Worm (Caenorhabditis elegans) whole organism, L4 larva: ENCODE results near the gene T24G10.2.

Source experiments
- F10B5.3 ChIP-seq: sonication (generic microtip); optimal IDR thresholded peaks from 2 replicates; lab custom pipeline; 2016; ENCODE audit warnings: mild to moderate bottlenecking, missing genetic modification characterization, missing compliant biosample characterization
- F44E2.7 ChIP-seq: fragments of 200-800 bp; sonication (Bioruptor generic); IDR thresholded peaks from 2 replicates; pipeline ENCODE4 v2.1.2; 2022; ENCODE audit warnings: missing genetic modification characterization, missing compliant biosample characterization
- F49E8.2 ChIP-seq: sonication (generic microtip); optimal IDR thresholded peaks from 2 replicates; lab custom pipeline; 2016; ENCODE audit warnings: missing compliant biosample characterization, mild to moderate bottlenecking, missing genetic modification characterization, borderline replicate concordance
- R02D3.7 ChIP-seq: fragments of 150-350 bp; sonication (generic microtip); optimal IDR thresholded peaks from 3 replicates; lab custom pipeline; 2014; ENCODE audit warnings: missing biosample characterization, missing genetic modification characterization
- T20F7.1 ChIP-seq: fragments of 200-800 bp; sonication (Bioruptor generic); optimal IDR thresholded peaks from 2 replicates; lab custom pipeline; 2018; ENCODE audit warnings: mild to moderate bottlenecking, missing genetic modification characterization, missing compliant biosample characterization
- Y105C5A.15 ChIP-seq: fragments of 200-800 bp; sonication (Bioruptor generic); IDR thresholded peaks from 2 replicates; pipeline ENCODE4 v1.3.6; 2022; ENCODE audit warnings: missing genetic modification characterization, missing compliant biosample characterization
- Y75B8A.6 ChIP-seq: fragments of 200-800 bp; sonication (Bioruptor generic); IDR thresholded peaks from 2 replicates; pipeline ENCODE4 v1.3.6; 2022; ENCODE audit warnings: missing genetic modification reagents, missing genetic modification characterization, missing compliant biosample characterization
- aly-2 ChIP-seq: sonication (generic microtip); optimal IDR thresholded peaks from 2 replicates; lab custom pipeline; 2018; ENCODE audit warnings: missing biosample characterization, missing genetic modification characterization
- ama-1 ChIP-seq: fragments of 150-350 bp; optimal IDR thresholded peaks from 2 replicates; lab custom pipeline; 2014; ENCODE audit warnings: inconsistent platforms, mixed read lengths
- arid-1 ChIP-seq: fragments of 200-800 bp; sonication (Bioruptor generic); conservative IDR thresholded peaks from 2 replicates; pipeline ENCODE4 v1.3.6; 2022; ENCODE audit warnings: missing genetic modification reagents, missing genetic modification characterization, missing compliant biosample characterization
- attf-4 ChIP-seq: sonication (generic microtip); optimal IDR thresholded peaks from 3 replicates; lab custom pipeline; 2017; ENCODE audit warnings: missing biosample characterization, missing genetic modification characterization
- ceh-32 ChIP-seq: sonication (generic microtip); optimal IDR thresholded peaks from 2 replicates; lab custom pipeline; 2016; ENCODE audit warnings: mild to moderate bottlenecking, missing genetic modification characterization, missing compliant biosample characterization; ENCODE audit not compliant: poor library complexity
- ceh-44 ChIP-seq: fragments of 200-800 bp; sonication (Bioruptor generic); IDR thresholded peaks from 2 replicates; pipeline ENCODE4 v1.3.6; 2022; ENCODE audit warnings: missing genetic modification reagents, missing genetic modification characterization, missing compliant biosample characterization
- ceh-62 ChIP-seq: sonication (generic microtip); optimal IDR thresholded peaks from 2 replicates; lab custom pipeline; 2017; ENCODE audit warnings: missing biosample characterization, missing genetic modification characterization
- ces-1 ChIP-seq: fragments of 150-350 bp; sonication (generic microtip); optimal IDR thresholded peaks from 4 replicates; lab custom pipeline; 2014; ENCODE audit warnings: missing biosample characterization, missing genetic modification reagents, missing genetic modification characterization
- cey-2 ChIP-seq: sonication (generic microtip); optimal IDR thresholded peaks from 3 replicates; lab custom pipeline; 2017; ENCODE audit warnings: missing genetic modification characterization, mild to moderate bottlenecking, missing compliant biosample characterization, antibody characterized with exemption, borderline replicate concordance; ENCODE audit not compliant: insufficient read depth
- ctbp-1 ChIP-seq: fragments of 200-800 bp; sonication (Bioruptor generic); IDR thresholded peaks from 2 replicates; pipeline ENCODE4 v1.3.6; 2022; ENCODE audit warnings: missing genetic modification reagents, missing genetic modification characterization, missing compliant biosample characterization
- daf-16 ChIP-seq, 3 experiments: sonication (generic microtip); optimal IDR thresholded peaks; 2 replicates each; lab custom pipeline; 2016 to 2017; ENCODE audit warnings: missing genetic modification characterization in 3 of 3, missing genetic modification reagents in 3 of 3, mild to moderate bottlenecking in 2 of 3, missing compliant biosample characterization in 2 of 3, missing biosample characterization in 1 of 3, moderate library complexity in 1 of 3
- daf-19 ChIP-seq: fragments of 200-800 bp; sonication (Bioruptor generic); conservative IDR thresholded peaks from 2 replicates; pipeline ENCODE4 v1.3.6; 2022; ENCODE audit warnings: missing genetic modification characterization, missing compliant biosample characterization
- daf-8 ChIP-seq: fragments of 200-800 bp; sonication (Bioruptor generic); IDR thresholded peaks from 2 replicates; pipeline ENCODE4 v1.3.6; 2022; ENCODE audit warnings: missing genetic modification characterization, missing compliant biosample characterization
- dmd-6 ChIP-seq: fragments of 200-800 bp; sonication (Bioruptor generic); IDR thresholded peaks from 2 replicates; pipeline ENCODE4 v1.3.6; 2022; ENCODE audit warnings: missing genetic modification reagents, missing genetic modification characterization, missing compliant biosample characterization
- dmd-9 ChIP-seq: fragments of 200-800 bp; sonication (Bioruptor generic); IDR thresholded peaks from 2 replicates; pipeline ENCODE4 v1.3.6; 2022; ENCODE audit warnings: missing genetic modification reagents, missing genetic modification characterization, missing compliant biosample characterization
- duxl-1 ChIP-seq: sonication (generic microtip); optimal IDR thresholded peaks from 2 replicates; lab custom pipeline; 2016; ENCODE audit warnings: mild to moderate bottlenecking, missing genetic modification characterization, moderate library complexity, missing compliant biosample characterization; ENCODE audit not compliant: poor library complexity
- egl-27 ChIP-seq: sonication (generic microtip); optimal IDR thresholded peaks from 3 replicates; lab custom pipeline; 2017; ENCODE audit warnings: missing biosample characterization, missing genetic modification reagents, missing genetic modification characterization
- hlh-11 ChIP-seq: fragments of 200-800 bp; sonication (Bioruptor generic); optimal IDR thresholded peaks from 2 replicates; lab custom pipeline; 2018; ENCODE audit warnings: mild to moderate bottlenecking, missing genetic modification characterization, missing compliant biosample characterization
- hmg-1.1 ChIP-seq: fragments of 200-800 bp; sonication (Bioruptor generic); IDR thresholded peaks from 2 replicates; pipeline ENCODE4 v1.3.6; 2022; ENCODE audit warnings: missing genetic modification reagents, missing genetic modification characterization, missing compliant biosample characterization
- lin-1 ChIP-seq: fragments of 200-800 bp; sonication (Bioruptor generic); IDR thresholded peaks from 2 replicates; pipeline ENCODE4 v1.3.6; 2022; ENCODE audit warnings: missing genetic modification reagents, missing genetic modification characterization, missing compliant biosample characterization
- lin-38 ChIP-seq: fragments of 200-800 bp; sonication (Bioruptor generic); IDR thresholded peaks from 2 replicates; pipeline ENCODE4 v1.3.6; 2022; ENCODE audit warnings: missing genetic modification reagents, missing genetic modification characterization, missing compliant biosample characterization
- madf-5 ChIP-seq, 2 experiments: fragments of 200-800 bp; sonication (Bioruptor generic); IDR thresholded peaks; 2 replicates each; pipeline ENCODE4 v1.3.6; 2022; ENCODE audit warnings: missing compliant biosample characterization in 2 of 2, missing genetic modification characterization in 2 of 2
- madf-9 ChIP-seq: fragments of 200-800 bp; sonication (Bioruptor generic); conservative IDR thresholded peaks from 2 replicates; pipeline ENCODE4 v1.3.6; 2022; ENCODE audit warnings: missing genetic modification reagents, missing genetic modification characterization, missing compliant biosample characterization
- mep-1 ChIP-seq: fragments of 150-350 bp; sonication (generic microtip); optimal IDR thresholded peaks from 3 replicates; lab custom pipeline; 2014; ENCODE audit warnings: missing biosample characterization, missing genetic modification characterization
- nhr-10 ChIP-seq: fragments of 150-350 bp; optimal IDR thresholded peaks from 2 replicates; lab custom pipeline; 2014; ENCODE audit warnings: missing biosample characterization, missing genetic modification characterization
- nhr-11 ChIP-seq: fragments of 150-350 bp; optimal IDR thresholded peaks from 2 replicates; lab custom pipeline; 2014; ENCODE audit warnings: missing biosample characterization, missing genetic modification characterization
- nhr-111 ChIP-seq: fragments of 200-800 bp; sonication (Bioruptor generic); optimal IDR thresholded peaks from 2 replicates; lab custom pipeline; 2018; ENCODE audit warnings: mild to moderate bottlenecking, missing genetic modification characterization, missing compliant biosample characterization
- nhr-237 ChIP-seq: sonication (generic microtip); optimal IDR thresholded peaks from 2 replicates; lab custom pipeline; 2017; ENCODE audit warnings: missing biosample characterization, missing genetic modification characterization
- nhr-25 ChIP-seq: sonication (generic microtip); optimal IDR thresholded peaks from 2 replicates; lab custom pipeline; 2017; ENCODE audit warnings: missing genetic modification characterization, mild to moderate bottlenecking, missing compliant biosample characterization, antibody characterized with exemption, moderate library complexity, borderline replicate concordance; ENCODE audit not compliant: insufficient read depth
- nhr-41 ChIP-seq: fragments of 200-800 bp; sonication (Bioruptor generic); IDR thresholded peaks from 2 replicates; pipeline ENCODE4 v1.3.6; 2022; ENCODE audit warnings: missing genetic modification reagents, missing genetic modification characterization, missing compliant biosample characterization
- nhr-42 ChIP-seq: fragments of 200-800 bp; sonication (Bioruptor generic); IDR thresholded peaks from 2 replicates; pipeline ENCODE4 v1.3.6; 2022; ENCODE audit warnings: missing genetic modification characterization, missing compliant biosample characterization
- nhr-48 ChIP-seq: sonication (generic microtip); optimal IDR thresholded peaks from 2 replicates; lab custom pipeline; 2016; ENCODE audit warnings: mild to moderate bottlenecking, missing genetic modification characterization, missing compliant biosample characterization
- nhr-77 ChIP-seq: fragments of 150-350 bp; optimal IDR thresholded peaks from 2 replicates; lab custom pipeline; 2014; ENCODE audit warnings: missing biosample characterization, missing genetic modification characterization
- pha-4 ChIP-seq, 2 experiments: fragments of 150-350 bp in 1 of 2; fragments of 200-800 bp in 1 of 2; sonication (Bioruptor generic) in 1 of 2; IDR thresholded peaks in 1 of 2; optimal IDR thresholded peaks in 1 of 2; 2 replicates each; pipeline versions ENCODE4 v1.3.6 to Lab custom; 2014 to 2022; ENCODE audit warnings: missing genetic modification characterization in 2 of 2, missing genetic modification reagents in 2 of 2, missing biosample characterization in 1 of 2, missing compliant biosample characterization in 1 of 2
- php-3 ChIP-seq: fragments of 200-800 bp; sonication (Bioruptor generic); IDR thresholded peaks from 2 replicates; pipeline ENCODE4 v1.3.6; 2022; ENCODE audit warnings: missing genetic modification reagents, missing genetic modification characterization, missing compliant biosample characterization
- pqm-1 ChIP-seq: sonication (generic microtip); optimal IDR thresholded peaks from 2 replicates; lab custom pipeline; 2017; ENCODE audit warnings: missing biosample characterization, missing genetic modification characterization
- saeg-2 ChIP-seq: fragments of 200-800 bp; sonication (Bioruptor generic); IDR thresholded peaks from 2 replicates; pipeline ENCODE4 v1.3.6; 2022; ENCODE audit warnings: missing genetic modification reagents, missing genetic modification characterization, missing compliant biosample characterization
- spr-3 ChIP-seq: fragments of 200-800 bp; sonication (Bioruptor generic); optimal IDR thresholded peaks from 2 replicates; lab custom pipeline; 2018; ENCODE audit warnings: mild to moderate bottlenecking, missing genetic modification characterization, missing compliant biosample characterization
- tra-1 ChIP-seq: fragments of 200-800 bp; sonication (Bioruptor generic); IDR thresholded peaks from 2 replicates; pipeline ENCODE4 v1.3.6; 2022; ENCODE audit warnings: missing genetic modification reagents, missing genetic modification characterization, missing compliant biosample characterization
- zfp-2 ChIP-seq: sonication (generic microtip); optimal IDR thresholded peaks from 2 replicates; lab custom pipeline; 2016; ENCODE audit warnings: mild to moderate bottlenecking, missing genetic modification characterization, missing compliant biosample characterization
- zfp-3 ChIP-seq: fragments of 200-800 bp; sonication (Bioruptor generic); conservative IDR thresholded peaks from 2 replicates; pipeline ENCODE4 v1.3.6; 2022; ENCODE audit warnings: missing genetic modification reagents, missing genetic modification characterization, missing compliant biosample characterization
- ztf-11 ChIP-seq: fragments of 150-350 bp; optimal IDR thresholded peaks from 2 replicates; lab custom pipeline; 2014; ENCODE audit warnings: missing biosample characterization, missing genetic modification characterization
- ztf-7 ChIP-seq: fragments of 150-350 bp; optimal IDR thresholded peaks from 2 replicates; lab custom pipeline; 2014; ENCODE audit warnings: missing biosample characterization, missing genetic modification characterization

Gene T24G10.2

DNA sequence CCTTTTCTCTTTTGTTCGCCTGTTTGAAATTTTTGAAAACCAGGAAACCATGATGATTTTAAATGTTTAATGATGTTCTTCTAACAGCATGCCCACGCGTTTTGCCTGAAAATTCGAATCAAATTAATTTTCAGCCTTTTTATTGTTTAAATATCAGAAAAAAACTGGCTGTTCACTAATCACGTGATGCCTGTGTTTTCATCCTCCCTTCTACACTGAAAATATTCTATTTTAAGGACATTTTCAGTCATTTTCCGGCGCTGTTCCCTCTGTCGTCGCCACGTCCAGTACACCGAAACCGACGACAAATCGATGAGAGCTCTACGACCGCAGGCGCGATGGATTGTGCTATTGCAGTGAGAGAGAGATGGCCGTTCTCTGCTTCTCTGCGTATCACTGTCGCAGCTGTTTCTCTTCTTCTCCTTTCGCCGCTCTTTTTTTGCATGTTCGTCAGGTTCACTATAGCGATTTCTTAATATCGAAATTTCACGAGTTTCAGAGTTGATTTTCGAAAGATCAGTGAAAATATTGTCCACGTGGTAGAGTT is 7.3 kb upstream of the T24G10.2 start, which contains the start of gene F48E8.8 (continued):
- TF ChIP-seq lin-1 (no peak), lin-38 (GFP tag; lab: Robert Waterston, UW) (peak; percentile 73), daf-8 (GFP tag; lab: Robert Waterston, UW) (no peak), nhr-42 (GFP tag; lab: Robert Waterston, UW) (no peak), F44E2.7 (no peak), Y75B8A.6 (GFP tag; lab: Robert Waterston, UW) (no peak), nhr-25 (no peak), pha-4 (GFP tag; IDR thresholded peaks at IDR 0.05; lab: Robert Waterston, UW) (no peak), pha-4 (tag; optimal IDR thresholded peaks at IDR 0.05; lab: Kevin White, UChicago) (no peak), dmd-9 (GFP tag; lab: Robert Waterston, UW) (no peak), hmg-1.1 (GFP tag; lab: Robert Waterston, UW) (peak; percentile 80), attf-4 (no peak), nhr-237 (tag; lab: Kevin White, UChicago) (no peak), ceh-32 (tag; lab: Kevin White, UChicago) (no peak), F10B5.3 (no peak), ztf-11 (tag; lab: Kevin White, UChicago) (no peak), spr-3 (GFP tag; lab: Kevin White, UChicago) (no peak), mep-1 (peak; percentile 34), F49E8.2 (tag; lab: Kevin White, UChicago) (no peak), daf-16 (GFP tag; optimal IDR thresholded peaks at IDR 0.05; lab: Kevin White, UChicago) (peak in 1 of 2 experiments; percentile 21), daf-16 (tag; optimal IDR thresholded peaks at IDR 0.05; lab: Kevin White, UChicago) (peak; percentile 12), madf-9 (GFP tag; lab: Robert Waterston, UW) (no peak), R02D3.7 (tag; lab: Kevin White, UChicago) (no peak), Y105C5A.15 (GFP tag; lab: Robert Waterston, UW) (no peak), daf-19 (GFP tag; lab: Robert Waterston, UW) (no peak), arid-1 (GFP tag; lab: Robert Waterston, UW) (no peak), dmd-6 (GFP tag; lab: Robert Waterston, UW) (peak; percentile 51), duxl-1 (tag; lab: Kevin White, UChicago) (no peak), zfp-3 (GFP tag; lab: Robert Waterston, UW) (no peak), hlh-11 (tag; lab: Kevin White, UChicago) (peak; percentile 93), aly-2 (tag; lab: Kevin White, UChicago) (no peak), ces-1 (GFP tag; lab: Kevin White, UChicago) (no peak), ama-1 (no peak), tra-1 (GFP tag; lab: Robert Waterston, UW) (no peak), nhr-77 (tag; lab: Kevin White, UChicago) (no peak), saeg-2 (GFP tag; lab: Robert Waterston, UW) (no peak), nhr-11 (tag; lab: Kevin White, UChicago) (peak; percentile 12), nhr-111 (GFP tag; lab: Kevin White, UChicago) (no peak), ztf-7 (tag; lab: Kevin White, UChicago) (no peak), php-3 (GFP tag; lab: Robert Waterston, UW) (no peak), T20F7.1 (no peak), nhr-10 (tag; lab: Kevin White, UChicago) (no peak), nhr-48 (tag; lab: Kevin White, UChicago) (no peak), cey-2 (tag; lab: Kevin White, UChicago) (no peak), madf-5 (GFP tag; IDR thresholded peaks at IDR 0.05; lab: Robert Waterston, UW) (no peak), egl-27 (no peak), pqm-1 (tag; lab: Kevin White, UChicago) (no peak), ceh-62 (tag; lab: Kevin White, UChicago) (no peak), zfp-2 (tag; lab: Kevin White, UChicago) (no peak), ctbp-1 (GFP tag; lab: Robert Waterston, UW) (no peak), ceh-44 (GFP tag; lab: Robert Waterston, UW) (no peak), nhr-41 (GFP tag; lab: Robert Waterston, UW) (no peak)
